Worm (Caenorhabditis elegans) whole organism, mixed stage, embryonic: Measurements from ENCODE around the gene F10G7.5.

Experiments used
- M03D4.4 ChIP-seq: sonication (generic microtip); optimal IDR thresholded peaks from 2 replicates; lab custom pipeline; 2017; ENCODE audit warnings: mild to moderate bottlenecking, missing genetic modification characterization, missing compliant biosample characterization
- bed-3 ChIP-seq: fragments of 200-800 bp; sonication (Bioruptor generic); optimal IDR thresholded peaks from 3 replicates; lab custom pipeline; 2018; ENCODE audit warnings: mild to moderate bottlenecking, missing genetic modification characterization, moderate library complexity, missing compliant biosample characterization
- blmp-1 ChIP-seq: fragments of 150-350 bp; optimal IDR thresholded peaks from 2 replicates; lab custom pipeline; 2014; ENCODE audit warnings: missing biosample characterization, missing genetic modification characterization
- ceh-39 ChIP-seq: fragments of 150-350 bp; optimal IDR thresholded peaks from 2 replicates; lab custom pipeline; 2014; ENCODE audit warnings: missing biosample characterization, missing genetic modification characterization
- ceh-43 ChIP-seq: fragments of 200-800 bp; sonication (Bioruptor generic); optimal IDR thresholded peaks from 2 replicates; lab custom pipeline; 2018; ENCODE audit warnings: mild to moderate bottlenecking, missing genetic modification characterization, moderate library complexity, missing compliant biosample characterization
- ceh-83 ChIP-seq: fragments of 200-800 bp; sonication (Bioruptor generic); optimal IDR thresholded peaks from 2 replicates; lab custom pipeline; 2018; ENCODE audit warnings: mild to moderate bottlenecking, missing genetic modification characterization, missing compliant biosample characterization
- ces-1 ChIP-seq: fragments of 150-350 bp; optimal IDR thresholded peaks from 2 replicates; lab custom pipeline; 2014; ENCODE audit warnings: missing biosample characterization, missing genetic modification reagents, missing genetic modification characterization
- cnd-1 ChIP-seq: fragments of 200-800 bp; sonication (Bioruptor generic); optimal IDR thresholded peaks from 2 replicates; lab custom pipeline; 2018; ENCODE audit warnings: mild to moderate bottlenecking, missing genetic modification characterization, missing compliant biosample characterization
- elt-3 ChIP-seq: fragments of 150-350 bp; optimal IDR thresholded peaks from 2 replicates; lab custom pipeline; 2014; ENCODE audit warnings: missing biosample characterization, missing genetic modification characterization
- flh-1 ChIP-seq: fragments of 200-800 bp; sonication (Bioruptor generic); optimal IDR thresholded peaks from 2 replicates; lab custom pipeline; 2018; ENCODE audit warnings: mild to moderate bottlenecking, missing genetic modification characterization, moderate library complexity, missing compliant biosample characterization
- hlh-1 ChIP-seq: fragments of 150-350 bp; optimal IDR thresholded peaks from 2 replicates; lab custom pipeline; 2014; ENCODE audit warnings: missing biosample characterization, missing genetic modification reagents, missing genetic modification characterization
- lin-13 ChIP-seq: fragments of 150-350 bp; optimal IDR thresholded peaks from 2 replicates; lab custom pipeline; 2014; ENCODE audit warnings: missing biosample characterization, missing genetic modification characterization
- lin-32 ChIP-seq: fragments of 200-800 bp; sonication (Bioruptor generic); optimal IDR thresholded peaks from 2 replicates; lab custom pipeline; 2018; ENCODE audit warnings: mild to moderate bottlenecking, missing genetic modification characterization, missing compliant biosample characterization
- mab-5 ChIP-seq: fragments of 150-350 bp; optimal IDR thresholded peaks from 2 replicates; lab custom pipeline; 2014; ENCODE audit warnings: missing biosample characterization, missing genetic modification characterization
- nhr-12 ChIP-seq: fragments of 150-350 bp; optimal IDR thresholded peaks from 2 replicates; lab custom pipeline; 2014; ENCODE audit warnings: missing biosample characterization, missing genetic modification characterization
- nhr-237 ChIP-seq: fragments of 150-350 bp; optimal IDR thresholded peaks from 2 replicates; lab custom pipeline; 2014; ENCODE audit warnings: missing biosample characterization, missing genetic modification characterization
- nhr-76 ChIP-seq: sonication (generic microtip); optimal IDR thresholded peaks from 2 replicates; lab custom pipeline; 2017; ENCODE audit warnings: missing biosample characterization, missing genetic modification characterization
- pha-4 ChIP-seq: fragments of 150-350 bp; optimal IDR thresholded peaks from 2 replicates; lab custom pipeline; 2018; ENCODE audit warnings: missing biosample characterization, missing genetic modification reagents, missing genetic modification characterization
- sem-2 ChIP-seq: fragments of 200-800 bp; sonication (Bioruptor generic); optimal IDR thresholded peaks from 2 replicates; lab custom pipeline; 2018; ENCODE audit warnings: mild to moderate bottlenecking, missing genetic modification characterization, missing compliant biosample characterization
- sptf-1 ChIP-seq: sonication (generic microtip); optimal IDR thresholded peaks from 2 replicates; lab custom pipeline; 2017; ENCODE audit warnings: mild to moderate bottlenecking, missing genetic modification characterization, moderate library complexity, missing compliant biosample characterization
- tbx-8 ChIP-seq: fragments of 200-800 bp; sonication (Bioruptor generic); optimal IDR thresholded peaks from 2 replicates; lab custom pipeline; 2018; ENCODE audit warnings: mild to moderate bottlenecking, missing genetic modification characterization, moderate library complexity, missing compliant biosample characterization
- unc-120 ChIP-seq: sonication (generic microtip); optimal IDR thresholded peaks from 2 replicates; lab custom pipeline; 2017; ENCODE audit warnings: missing genetic modification characterization, missing compliant biosample characterization; ENCODE audit not compliant: poor library complexity, severe bottlenecking
- unc-39 ChIP-seq: fragments of 150-350 bp; optimal IDR thresholded peaks from 2 replicates; lab custom pipeline; 2014; ENCODE audit warnings: missing biosample characterization, missing genetic modification characterization
- unc-62 ChIP-seq: fragments of 150-350 bp; optimal IDR thresholded peaks from 2 replicates; lab custom pipeline; 2014; ENCODE audit warnings: missing biosample characterization, missing genetic modification reagents, missing genetic modification characterization
- zip-8 ChIP-seq: fragments of 150-350 bp; optimal IDR thresholded peaks from 2 replicates; lab custom pipeline; 2014; ENCODE audit warnings: missing biosample characterization, missing genetic modification characterization
- ztf-11 ChIP-seq: fragments of 150-350 bp; optimal IDR thresholded peaks from 2 replicates; lab custom pipeline; 2014; ENCODE audit warnings: missing biosample characterization, missing genetic modification characterization

Gene F10G7.5

ce11 chrII:4693129-4693528 is at the start of gene F10G7.5:
TSS of gene F10G7.5 (plus strand) at chrII:4693414.
- TF ChIP-seq pha-4: peak; percentile 47
- no peak for TF ChIP-seq M03D4.4
- TF ChIP-seq unc-62 (GFP tag; lab: Kevin White, UChicago): no peak
- TF ChIP-seq nhr-12 (tag; lab: Kevin White, UChicago): no peak
- TF ChIP-seq nhr-76 (tag; lab: Kevin White, UChicago): no peak

- TF ChIP-seq pha-4 (peak; percentile 55), ceh-39 (tag; lab: Kevin White, UChicago) (no peak), ces-1 (GFP tag; lab: Kevin White, UChicago) (no peak), unc-120 (tag; lab: Kevin White, UChicago) (no peak), nhr-76 (tag; lab: Kevin White, UChicago) (no peak), lin-13 (tag; lab: Kevin White, UChicago) (no peak), unc-39 (tag; lab: Kevin White, UChicago) (no peak)
Observed at ce11 chrII:4648785-4649184, 44.4 kb upstream of the F10G7.5 start, which contains the start of gene lgc-27. TSS of gene lgc-27 (plus strand) at chrII:4649085.

DNA sequence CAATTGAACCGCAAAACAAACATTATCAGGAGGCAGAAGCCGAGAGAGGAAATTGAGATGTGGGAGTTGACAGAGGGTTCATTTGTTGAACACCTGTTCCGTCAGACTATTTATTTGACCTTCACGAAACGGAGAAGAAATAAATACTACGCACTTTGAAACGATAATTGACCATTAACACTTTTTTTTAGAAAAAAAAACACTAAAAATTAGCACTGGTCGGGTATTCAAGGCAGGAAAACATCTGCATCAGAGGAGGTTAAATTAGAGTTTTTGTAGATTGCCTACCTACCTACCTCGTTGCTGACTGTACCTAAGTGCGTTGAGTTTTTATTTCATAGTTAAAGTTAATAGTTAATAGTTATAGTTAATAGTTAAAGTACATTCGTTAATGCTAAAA is 43.1 kb upstream of the F10G7.5 start:
- TF ChIP-seq hlh-1 (tag; lab: Kevin White, UChicago) (peak; percentile 31), ceh-43 (GFP tag; lab: Kevin White, UChicago) (no peak), ceh-39 (tag; lab: Kevin White, UChicago) (no peak), sem-2 (GFP tag; lab: Kevin White, UChicago) (no peak)

ce11 chrII:4655834-4656233 is 37.4 kb upstream of the F10G7.5 start, which contains the start of gene fut-6:
TSS of gene fut-6 (minus strand) at chrII:4655934.
- TF ChIP-seq hlh-1 (tag; lab: Kevin White, UChicago): no peak
- no peak for TF ChIP-seq ces-1 (GFP tag; lab: Kevin White, UChicago)
- TF ChIP-seq nhr-237 (tag; lab: Kevin White, UChicago): no peak
- no peak for TF ChIP-seq elt-3 (tag; lab: Kevin White, UChicago)
- no peak for TF ChIP-seq lin-32 (GFP tag; lab: Kevin White, UChicago)
- no peak for TF ChIP-seq sptf-1 (tag; lab: Kevin White, UChicago)
- TF ChIP-seq blmp-1 (tag; lab: Kevin White, UChicago): no peak
- no peak for TF ChIP-seq cnd-1
- TF ChIP-seq zip-8 (tag; lab: Kevin White, UChicago): no peak
- no peak for TF ChIP-seq lin-13 (tag; lab: Kevin White, UChicago)
- TF ChIP-seq pha-4: no peak
- TF ChIP-seq mab-5: no peak
- TF ChIP-seq unc-120 (tag; lab: Kevin White, UChicago): no peak
- TF ChIP-seq ztf-11 (tag; lab: Kevin White, UChicago): no peak

DNA sequence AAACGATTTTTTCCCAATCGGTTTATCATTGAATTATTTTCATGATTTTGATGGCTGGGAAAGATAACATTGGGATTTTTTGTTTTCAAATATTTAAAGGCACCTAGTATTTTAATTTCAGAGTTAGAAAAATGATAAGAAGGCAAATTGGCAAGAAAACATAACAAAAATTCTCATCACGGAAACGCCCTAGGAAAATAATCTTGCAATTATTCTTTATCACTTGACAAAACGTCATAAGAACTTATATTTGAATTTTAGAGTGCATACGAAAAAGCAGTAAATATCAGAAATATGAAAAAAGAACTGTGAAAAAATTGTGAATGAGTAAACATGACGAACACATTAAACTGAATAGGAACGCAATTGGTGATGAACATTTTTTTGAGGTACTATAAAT is 35.8 kb upstream of the F10G7.5 start:
- TF ChIP-seq ztf-11 (tag; lab: Kevin White, UChicago): no peak
- no peak for TF ChIP-seq sem-2 (GFP tag; lab: Kevin White, UChicago)
- no peak for TF ChIP-seq tbx-8 (GFP tag; lab: Kevin White, UChicago)
- TF ChIP-seq pha-4: no peak
- no peak for TF ChIP-seq nhr-237 (tag; lab: Kevin White, UChicago)
- no peak for TF ChIP-seq lin-32 (GFP tag; lab: Kevin White, UChicago)
- TF ChIP-seq bed-3 (GFP tag; lab: Kevin White, UChicago): no peak
- no peak for TF ChIP-seq zip-8 (tag; lab: Kevin White, UChicago)
- no peak for TF ChIP-seq ceh-39 (tag; lab: Kevin White, UChicago)
- TF ChIP-seq, all 35 proteins: peak for 0

ce11 chrII:4658245-4658644 is 35.0 kb upstream of the F10G7.5 start:
- no peak for TF ChIP-seq elt-3 (tag; lab: Kevin White, UChicago)

DNA sequence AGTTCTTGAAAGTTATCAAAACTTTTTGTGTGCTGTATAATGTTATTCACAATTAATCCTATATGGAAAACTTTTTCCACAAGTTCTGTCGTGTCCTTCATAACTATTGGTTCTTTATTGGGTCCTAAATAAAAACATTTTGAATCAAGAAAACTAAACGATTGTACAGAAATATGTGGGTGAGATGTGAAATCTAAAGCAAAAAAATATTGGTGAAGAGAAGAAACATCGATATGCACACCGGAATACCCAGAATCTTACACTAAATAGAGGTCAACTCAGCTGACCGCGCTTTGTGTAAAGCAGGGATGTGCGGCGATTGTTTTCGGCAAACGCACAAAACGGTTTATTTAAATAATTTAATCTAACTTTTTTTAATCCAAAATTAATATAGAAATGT is 31.9 kb upstream of the F10G7.5 start, which contains the start of gene T05A7.13:
T05A7.13 (minus strand) TSS at position 101 of the 400 bp plus-strand sequence.
- TF ChIP-seq flh-1 (GFP tag; lab: Kevin White, UChicago) (no peak), hlh-1 (tag; lab: Kevin White, UChicago) (peak; percentile 46), lin-13 (tag; lab: Kevin White, UChicago) (no peak), ceh-83 (GFP tag; lab: Kevin White, UChicago) (no peak), lin-32 (GFP tag; lab: Kevin White, UChicago) (no peak), unc-120 (tag; lab: Kevin White, UChicago) (no peak)
